Fruit fly (Drosophila melanogaster) whole organism, larva: Measurements from ENCODE around the gene CG8064.

ENCODE experiments used
- noc ChIP-seq: fragments of 200-800 bp; sonication (Bioruptor generic); optimal IDR thresholded peaks from 3 replicates; lab custom pipeline; 2019; ENCODE audit warnings: missing biosample characterization, mild to moderate bottlenecking, missing genetic modification characterization, moderate library complexity

CG8064 gene

dm6 chr3R:18328842-18329241, 45.4 kb downstream of the CG8064 start, which contains the start of gene naz:
TSS of gene naz (minus strand) at chr3R:18328942.
- no peak for TF ChIP-seq noc (tag; lab: Kevin White, UChicago)
